Worm (Caenorhabditis elegans): Measurements from ENCODE around the gene srd-25.
A peak's percentile ranks its signal among the peaks of the same experiment; 100 is the strongest.

srd-25 gene

DNA sequence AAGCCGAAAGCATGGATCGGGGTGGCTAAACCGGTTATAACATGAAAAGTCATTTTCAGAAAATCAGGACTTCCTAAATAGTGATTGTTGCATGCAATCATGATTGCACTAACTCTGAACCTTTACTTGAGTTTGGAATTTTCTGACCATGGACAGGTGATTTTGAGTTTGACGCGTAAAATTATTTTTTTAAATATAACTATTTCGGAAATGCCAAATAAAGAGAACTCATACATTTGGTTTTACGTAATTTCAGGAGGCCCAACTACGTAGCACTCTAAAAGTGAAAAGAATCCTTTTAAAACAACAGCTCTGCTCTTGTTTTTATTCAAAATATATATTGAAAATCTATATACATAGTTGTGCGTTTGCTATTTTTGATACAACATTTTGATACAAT lies 19.9 kb downstream of the srd-25 start, which contains the start of gene srh-234:
TSS of gene srh-234 (minus strand) at position 101 of the 400 bp plus-strand sequence.
- TF ChIP-seq lin-35 (GFP tag; optimal IDR thresholded peaks at IDR 0.05) = no peak
- TF ChIP-seq skn-1 (tag; optimal IDR thresholded peaks at IDR 0.05) = no peak
- no peak for TF ChIP-seq nhr-85 (tag)
- TF ChIP-seq isw-1 (GFP tag; IDR thresholded peaks at IDR 0.05) = no peak
- TF ChIP-seq unc-130 (tag; optimal IDR thresholded peaks at IDR 0.05) = no peak

DNA sequence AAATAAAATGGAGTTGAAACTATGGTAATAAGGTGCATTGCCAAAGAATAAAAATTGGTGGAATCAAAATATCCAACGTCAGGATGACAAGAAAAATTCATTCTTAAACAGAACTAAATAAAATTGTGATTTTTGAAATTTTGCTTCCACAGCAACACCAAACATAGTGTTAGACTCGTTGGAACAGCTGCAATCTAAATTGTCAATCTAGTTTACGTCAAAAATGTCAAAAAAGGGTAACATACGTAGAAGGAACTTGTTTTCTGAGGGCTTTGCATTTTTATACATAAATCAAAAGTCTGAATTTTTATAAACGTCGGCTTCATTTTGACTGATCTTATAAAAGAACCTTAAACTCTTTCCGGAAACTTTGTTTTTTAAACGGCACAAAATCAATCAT lies 21.7 kb downstream of the srd-25 start, which contains the start of gene srh-200:
TSS of gene srh-200 (minus strand) at position 101 of the 400 bp plus-strand sequence.
- TF ChIP-seq isw-1 (GFP tag; IDR thresholded peaks at IDR 0.05) (no peak), nhr-85 (tag) (peak; percentile 10)

DNA sequence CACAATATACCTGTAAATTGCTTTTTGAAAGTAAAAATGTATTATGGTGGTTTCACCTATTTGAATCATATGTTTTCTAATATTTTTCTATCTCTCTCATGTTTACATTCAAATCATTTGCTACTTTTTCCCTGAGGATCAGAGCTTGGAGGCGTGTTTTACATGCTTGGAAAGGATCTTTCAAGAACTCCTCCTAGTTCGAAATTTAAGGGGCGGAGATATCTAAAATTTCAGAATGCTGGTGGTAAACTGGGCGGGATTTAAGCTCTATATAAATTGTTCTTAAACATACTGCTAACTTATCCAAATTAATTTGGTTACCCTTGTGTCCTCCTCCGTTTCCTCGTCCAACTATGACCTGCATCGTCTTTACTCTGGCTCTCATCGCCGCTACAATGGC lies 36.1 kb downstream of the srd-25 start, which contains the start of gene C12D5.5:
TSS of gene C12D5.5 (plus strand) at position 301 of the 400 bp plus-strand sequence.
- no peak for TF ChIP-seq ceh-82 (tag; optimal IDR thresholded peaks at IDR 0.05)
- no peak for TF ChIP-seq ceh-90 (tag; optimal IDR thresholded peaks at IDR 0.05)
- TF ChIP-seq zag-1 (tag; optimal IDR thresholded peaks at IDR 0.05) = no peak
- TF ChIP-seq rnt-1 (tag; optimal IDR thresholded peaks at IDR 0.05) = no peak
- TF ChIP-seq sox-4 (tag; optimal IDR thresholded peaks at IDR 0.05) = no peak
- TF ChIP-seq alr-1 (tag; optimal IDR thresholded peaks at IDR 0.05; ENCODE audit: borderline replicate concordance) = no peak
- no peak for TF ChIP-seq C04F5.9 (tag; optimal IDR thresholded peaks at IDR 0.05)
- TF ChIP-seq lin-35 (GFP tag; optimal IDR thresholded peaks at IDR 0.05) = no peak
- no peak for TF ChIP-seq skn-1 (tag; optimal IDR thresholded peaks at IDR 0.05)
- no peak for TF ChIP-seq fkh-8 (tag; optimal IDR thresholded peaks at IDR 0.05)
- no peak for TF ChIP-seq nhr-85 (tag)
- TF ChIP-seq C34B4.2 (tag; optimal IDR thresholded peaks at IDR 0.05) = no peak
- TF ChIP-seq nhr-19 (GFP tag; conservative IDR thresholded peaks at IDR 0.05) = no peak
- TF ChIP-seq nhr-71 (tag; optimal IDR thresholded peaks at IDR 0.05) = no peak
- TF ChIP-seq ces-1 (GFP tag; optimal IDR thresholded peaks at IDR 0.05) = no peak
- no peak for TF ChIP-seq fkh-4 (tag; optimal IDR thresholded peaks at IDR 0.05; ENCODE audit: borderline replicate concordance)
- TF ChIP-seq hlh-17 (GFP tag; optimal IDR thresholded peaks at IDR 0.05; ENCODE audit: borderline replicate concordance) = no peak

DNA sequence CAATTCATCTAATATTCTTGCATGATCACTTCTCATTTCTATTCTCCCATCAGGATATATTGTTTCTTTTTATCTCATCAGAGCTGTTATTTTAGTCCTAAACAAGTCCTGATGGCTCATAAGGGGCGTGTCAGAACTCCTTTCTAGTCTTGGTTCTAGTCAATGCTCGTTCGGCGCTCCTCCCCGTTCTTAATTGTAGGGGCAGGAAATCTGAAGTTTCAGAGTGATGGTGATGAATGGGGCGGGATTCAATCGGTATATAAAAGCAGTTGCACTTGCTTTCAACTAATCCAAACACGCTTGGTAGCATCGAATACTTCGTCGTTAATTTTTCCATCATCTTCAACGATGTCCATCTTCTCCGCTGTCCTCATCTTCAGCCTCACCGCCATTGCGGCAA lies 40.4 kb downstream of the srd-25 start, which contains the start of gene C12D5.4:
TSS of gene C12D5.4 (plus strand) at position 301 of the 400 bp plus-strand sequence.
- TF ChIP-seq alr-1 (tag; optimal IDR thresholded peaks at IDR 0.05; ENCODE audit: borderline replicate concordance) (no peak), sptf-1 (tag; optimal IDR thresholded peaks at IDR 0.05) (no peak), ceh-63 (GFP tag; optimal IDR thresholded peaks at IDR 0.05) (no peak), nhr-47 (tag; optimal IDR thresholded peaks at IDR 0.05) (no peak), dpl-1 (GFP tag; optimal IDR thresholded peaks at IDR 0.05) (no peak), blmp-1 (tag; optimal IDR thresholded peaks at IDR 0.05) (no peak), aly-2 (tag; optimal IDR thresholded peaks at IDR 0.05) (no peak)

DNA sequence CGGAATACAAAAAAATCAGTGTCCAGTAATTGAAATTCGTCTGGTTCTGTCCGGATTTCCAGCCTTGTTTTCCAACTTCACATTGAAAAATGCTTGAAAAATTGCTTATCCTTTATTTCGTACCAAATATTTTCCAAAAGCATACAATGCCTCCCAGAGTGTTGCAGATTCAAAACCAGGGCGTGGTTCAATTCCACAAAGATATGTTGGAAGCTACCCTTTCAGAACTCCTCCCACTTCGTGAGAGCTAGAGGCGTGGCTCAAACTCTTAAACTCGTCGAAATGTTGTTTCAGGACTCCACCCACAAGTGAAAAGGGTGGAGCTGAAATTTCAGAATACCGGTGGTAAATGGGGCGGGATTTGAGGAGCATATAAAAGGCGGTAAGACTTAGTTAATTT lies 44.1 kb downstream of the srd-25 start, which contains the start of gene C12D5.3:
TSS of gene C12D5.3 (plus strand) at position 301 of the 400 bp plus-strand sequence.
- TF ChIP-seq grh-1 (GFP tag; IDR thresholded peaks at IDR 0.05) = no peak
- TF ChIP-seq aha-1 (tag; optimal IDR thresholded peaks at IDR 0.05) = no peak
- TF ChIP-seq egl-13 (tag; optimal IDR thresholded peaks at IDR 0.05) = no peak
- no peak for TF ChIP-seq nhr-76 (tag; optimal IDR thresholded peaks at IDR 0.05)
- no peak for TF ChIP-seq rnt-1 (tag; optimal IDR thresholded peaks at IDR 0.05)
- TF ChIP-seq lsy-2 (tag; optimal IDR thresholded peaks at IDR 0.05) = no peak
- no peak for TF ChIP-seq isw-1 (GFP tag; IDR thresholded peaks at IDR 0.05)
- TF ChIP-seq alr-1 (tag; optimal IDR thresholded peaks at IDR 0.05; ENCODE audit: borderline replicate concordance) = no peak
- TF ChIP-seq hlh-17 (GFP tag; optimal IDR thresholded peaks at IDR 0.05; ENCODE audit: borderline replicate concordance) = no peak

DNA sequence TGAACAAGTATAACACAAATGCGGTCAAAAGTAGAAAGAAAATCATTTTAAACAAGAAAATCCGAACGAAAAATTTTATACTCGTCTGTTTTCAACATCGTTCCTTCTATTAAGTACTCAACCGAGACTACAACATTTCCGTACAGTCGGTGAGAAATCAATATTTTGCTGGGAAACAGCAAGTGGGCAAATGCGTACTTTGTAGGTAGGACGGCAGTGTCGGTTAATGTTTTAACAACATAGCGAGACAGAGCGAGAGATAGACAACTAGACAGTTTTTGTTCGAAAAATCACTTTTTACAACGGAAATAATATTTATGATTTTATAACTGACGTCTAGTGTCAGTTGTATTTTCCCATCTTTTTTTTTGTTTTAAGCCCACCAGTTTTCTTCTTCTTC lies 49.6 kb downstream of the srd-25 start, which contains the start of gene cyp-33A1:
TSS of gene cyp-33A1 (minus strand) at position 72 of the 400 bp plus-strand sequence.
- TF ChIP-seq hlh-17 (GFP tag; optimal IDR thresholded peaks at IDR 0.05; ENCODE audit: borderline replicate concordance) = no peak
- no peak for TF ChIP-seq lin-13 (GFP tag; optimal IDR thresholded peaks at IDR 0.05)
- no peak for TF ChIP-seq fos-1 (tag; optimal IDR thresholded peaks at IDR 0.05)
- TF ChIP-seq mab-9 (GFP tag; IDR thresholded peaks at IDR 0.05) = no peak
- TF ChIP-seq nhr-19 (GFP tag; conservative IDR thresholded peaks at IDR 0.05) = peak; percentile 16; the same call in 1 of the 2 replicates
- no peak for TF ChIP-seq pax-3 (tag; optimal IDR thresholded peaks at IDR 0.05)
- peak; percentile 38 for TF ChIP-seq nhr-71 (tag; optimal IDR thresholded peaks at IDR 0.05)
- TF ChIP-seq blmp-1 (tag; optimal IDR thresholded peaks at IDR 0.05) = peak; percentile 50
- no peak for TF ChIP-seq C34B4.2 (tag; optimal IDR thresholded peaks at IDR 0.05)
- no peak for TF ChIP-seq nhr-237 (tag; optimal IDR thresholded peaks at IDR 0.05)
- TF ChIP-seq mdl-1 (tag; optimal IDR thresholded peaks at IDR 0.05) = peak in 1 of 2 experiments; percentile 16
- TF ChIP-seq nhr-20 (tag; optimal IDR thresholded peaks at IDR 0.05) = peak; percentile 75
- no peak for TF ChIP-seq ztf-4 (tag; optimal IDR thresholded peaks at IDR 0.05)
- no peak for TF ChIP-seq aha-1 (tag; optimal IDR thresholded peaks at IDR 0.05)
- TF ChIP-seq nhr-90 (tag; optimal IDR thresholded peaks at IDR 0.05; ENCODE audit: poor library complexity) = peak; percentile 20
- no peak for TF ChIP-seq unc-30 (tag; optimal IDR thresholded peaks at IDR 0.05)
- peak; percentile 8 for TF ChIP-seq elt-2 (tag; optimal IDR thresholded peaks at IDR 0.05)
- peak; percentile 81 for TF ChIP-seq nhr-85 (tag)
